Fruit fly (Drosophila melanogaster) whole organism, embryonic: ENCODE data around the gene Ir75d.
A peak's percentile ranks its signal among the peaks of the same experiment; 100 is the strongest.

Source experiments
- Aef1 ChIP-seq: fragments of 200-800 bp; sonication (Bioruptor generic); IDR thresholded peaks from 3 replicates; pipeline ENCODE4 v1.3.6; 2022; ENCODE audit warnings: missing biosample characterization, missing genetic modification characterization
- Atf3 ChIP-seq: fragments of 200-800 bp; sonication (Bioruptor generic); optimal IDR thresholded peaks from 3 replicates; lab custom pipeline; 2016; ENCODE audit warnings: missing biosample characterization, missing genetic modification characterization
- CG1233 ChIP-seq: fragments of 200-800 bp; sonication (Bioruptor generic); optimal IDR thresholded peaks from 4 replicates; lab custom pipeline; 2018; ENCODE audit warnings: missing biosample characterization, mild to moderate bottlenecking, missing genetic modification characterization
- CG16813 ChIP-seq: fragments of 200-800 bp; sonication (Bioruptor generic); IDR thresholded peaks from 3 replicates; pipeline ENCODE4 v1.3.6; 2022; ENCODE audit warnings: missing biosample characterization, missing genetic modification characterization; ENCODE audit not compliant: partially characterized antibody
- CG17361 ChIP-seq: fragments of 200-800 bp; sonication (Bioruptor generic); IDR thresholded peaks from 3 replicates; pipeline ENCODE4 v1.3.6; 2022; ENCODE audit warnings: missing biosample characterization, missing genetic modification characterization
- CG4617 ChIP-seq: fragments of 200-800 bp; sonication (Bioruptor generic); optimal IDR thresholded peaks from 3 replicates; lab custom pipeline; 2016; ENCODE audit warnings: missing biosample characterization, missing genetic modification characterization, borderline replicate concordance
- CG6254 ChIP-seq: fragments of 200-800 bp; sonication (Bioruptor generic); optimal IDR thresholded peaks from 3 replicates; lab custom pipeline; 2017; ENCODE audit warnings: mild to moderate bottlenecking, missing biosample characterization, missing genetic modification reagents, missing genetic modification characterization
- CG6272 ChIP-seq: fragments of 200-800 bp; sonication (Bioruptor generic); IDR thresholded peaks from 2 replicates; pipeline ENCODE4 v1.3.6; 2022; ENCODE audit warnings: missing biosample characterization, missing genetic modification characterization
- CG6765 ChIP-seq: fragments of 200-800 bp; sonication (Bioruptor generic); optimal IDR thresholded peaks from 3 replicates; lab custom pipeline; 2017; ENCODE audit warnings: missing biosample characterization, mild to moderate bottlenecking, missing genetic modification characterization
- CG7271 ChIP-seq: fragments of 200-800 bp; sonication (Bioruptor generic); optimal IDR thresholded peaks from 2 replicates; lab custom pipeline; 2018; ENCODE audit warnings: missing biosample characterization, mild to moderate bottlenecking, missing genetic modification characterization, moderate library complexity
- CG8765 ChIP-seq: fragments of 200-800 bp; sonication (Bioruptor generic); IDR thresholded peaks from 2 replicates; pipeline ENCODE4 v1.3.6; 2022; ENCODE audit warnings: missing biosample characterization, missing genetic modification characterization
- Deaf1 ChIP-seq: fragments of 200-800 bp; optimal IDR thresholded peaks from 3 replicates; lab custom pipeline; 2019; ENCODE audit warnings: missing biosample characterization, mild to moderate bottlenecking, missing genetic modification characterization, moderate library complexity
- Dll ChIP-seq: fragments of 200-800 bp; sonication (Bioruptor generic); IDR thresholded peaks from 4 replicates; pipeline ENCODE4 v1.3.6; 2022; ENCODE audit warnings: missing biosample characterization, missing genetic modification characterization; ENCODE audit not compliant: partially characterized antibody
- E2f1 ChIP-seq: fragments of 200-800 bp; sonication (Bioruptor generic); IDR thresholded peaks from 2 replicates; pipeline ENCODE4 v1.3.6; 2022; ENCODE audit warnings: missing biosample characterization, missing genetic modification characterization
- E2f2 ChIP-seq: fragments of 200-800 bp; sonication (Bioruptor generic); IDR thresholded peaks from 2 replicates; pipeline ENCODE4 v1.3.6; 2022; ENCODE audit warnings: missing biosample characterization, missing genetic modification characterization
- Ets65A ChIP-seq: fragments of 200-800 bp; sonication (Bioruptor generic); peaks from one replicate; lab custom pipeline; 2016; ENCODE audit warnings: missing biosample characterization, missing genetic modification characterization
- MBD-R2 ChIP-seq: fragments of 200-800 bp; sonication (Bioruptor generic); IDR thresholded peaks from 2 replicates; pipeline ENCODE4 v1.3.6; 2022; ENCODE audit warnings: missing biosample characterization, missing genetic modification characterization
- MESR4 ChIP-seq: fragments of 200-800 bp; sonication (Bioruptor generic); optimal IDR thresholded peaks from 2 replicates; lab custom pipeline; 2018; ENCODE audit warnings: missing biosample characterization, mild to moderate bottlenecking, missing genetic modification characterization, moderate library complexity
- Myb ChIP-seq: fragments of 200-800 bp; sonication (Bioruptor generic); optimal IDR thresholded peaks from 2 replicates; lab custom pipeline; 2016; ENCODE audit warnings: missing biosample characterization, missing genetic modification characterization
- Neu2 ChIP-seq: fragments of 200-800 bp; sonication (Bioruptor generic); optimal IDR thresholded peaks from 3 replicates; lab custom pipeline; 2016; ENCODE audit warnings: missing biosample characterization, missing genetic modification characterization, borderline replicate concordance
- Opbp ChIP-seq: fragments of 200-800 bp; sonication (Bioruptor generic); IDR thresholded peaks from 3 replicates; pipeline ENCODE4 v1.3.6; 2022; ENCODE audit warnings: missing biosample characterization, missing genetic modification characterization; ENCODE audit not compliant: partially characterized antibody
- Spps ChIP-seq: fragments of 200-800 bp; sonication (Bioruptor generic); optimal IDR thresholded peaks from 2 replicates; lab custom pipeline; 2018; ENCODE audit warnings: missing biosample characterization, mild to moderate bottlenecking, missing genetic modification characterization
- Sry-δ ChIP-seq: fragments of 200-800 bp; sonication (Bioruptor generic); optimal IDR thresholded peaks from 2 replicates; lab custom pipeline; 2016; ENCODE audit warnings: missing biosample characterization, missing genetic modification characterization
- YL-1 ChIP-seq: fragments of 200-800 bp; sonication (Bioruptor generic); optimal IDR thresholded peaks from 3 replicates; lab custom pipeline; 2017; ENCODE audit warnings: missing biosample characterization, mild to moderate bottlenecking, missing genetic modification characterization
- ato ChIP-seq: fragments of 200-800 bp; sonication (Bioruptor generic); IDR thresholded peaks from 2 replicates; pipeline ENCODE4 v1.3.6; 2022; ENCODE audit warnings: missing biosample characterization, missing genetic modification characterization; ENCODE audit not compliant: partially characterized antibody
- bbx ChIP-seq: fragments of 200-800 bp; sonication (Bioruptor generic); IDR thresholded peaks from 2 replicates; pipeline ENCODE4 v1.3.6; 2022; ENCODE audit warnings: missing biosample characterization, missing genetic modification characterization; ENCODE audit not compliant: partially characterized antibody
- chinmo ChIP-seq: fragments of 200-800 bp; sonication (Bioruptor generic); IDR thresholded peaks from 4 replicates; pipeline ENCODE4 v1.3.6; 2022; ENCODE audit warnings: missing biosample characterization, missing genetic modification characterization; ENCODE audit not compliant: partially characterized antibody
- croc ChIP-seq: fragments of 200-800 bp; sonication (Bioruptor generic); conservative IDR thresholded peaks from 3 replicates; pipeline ENCODE4 v1.3.6; 2022; ENCODE audit warnings: missing biosample characterization, missing genetic modification characterization
- emc ChIP-seq: fragments of 200-800 bp; sonication (Bioruptor generic); optimal IDR thresholded peaks from 2 replicates; lab custom pipeline; 2016; ENCODE audit warnings: missing biosample characterization, missing genetic modification characterization
- ftz-f1 ChIP-seq: fragments of 200-800 bp; sonication (Bioruptor generic); optimal IDR thresholded peaks from 2 replicates; lab custom pipeline; 2016; ENCODE audit warnings: missing biosample characterization, missing genetic modification characterization
- gce ChIP-seq: fragments of 200-800 bp; sonication (Bioruptor generic); IDR thresholded peaks from 3 replicates; pipeline ENCODE4 v1.3.6; 2022; ENCODE audit warnings: missing biosample characterization, missing genetic modification characterization
- gem ChIP-seq: fragments of 200-800 bp; sonication (Bioruptor generic); optimal IDR thresholded peaks from 2 replicates; lab custom pipeline; 2019; ENCODE audit warnings: missing biosample characterization, mild to moderate bottlenecking, missing genetic modification characterization, moderate library complexity
- inv ChIP-seq: fragments of 200-800 bp; sonication (Bioruptor generic); IDR thresholded peaks from 2 replicates; pipeline ENCODE4 v1.3.6; 2022; ENCODE audit warnings: missing biosample characterization, missing genetic modification characterization; ENCODE audit not compliant: partially characterized antibody
- kay ChIP-seq: fragments of 200-800 bp; sonication (Bioruptor generic); optimal IDR thresholded peaks from 2 replicates; lab custom pipeline; 2016; ENCODE audit warnings: missing biosample characterization, missing genetic modification characterization
- mam ChIP-seq: fragments of 200-800 bp; sonication (Bioruptor generic); optimal IDR thresholded peaks from 3 replicates; lab custom pipeline; 2016; ENCODE audit warnings: missing biosample characterization, missing genetic modification characterization
- mld ChIP-seq: fragments of 200-800 bp; sonication (Bioruptor generic); IDR thresholded peaks from 3 replicates; pipeline ENCODE4 v1.3.6; 2022; ENCODE audit warnings: missing biosample characterization, missing genetic modification characterization; ENCODE audit not compliant: partially characterized antibody
- nerfin-2 ChIP-seq: fragments of 200-800 bp; sonication (Bioruptor generic); IDR thresholded peaks from 2 replicates; pipeline ENCODE4 v1.3.6; 2022; ENCODE audit warnings: missing biosample characterization, missing genetic modification characterization; ENCODE audit not compliant: partially characterized antibody
- nmo ChIP-seq: fragments of 200-800 bp; sonication (Bioruptor generic); optimal IDR thresholded peaks from 2 replicates; lab custom pipeline; 2018; ENCODE audit warnings: missing biosample characterization, mild to moderate bottlenecking, missing genetic modification characterization, moderate library complexity
- pfk ChIP-seq: fragments of 200-800 bp; sonication (Bioruptor generic); optimal IDR thresholded peaks from 2 replicates; lab custom pipeline; 2018; ENCODE audit warnings: missing biosample characterization, mild to moderate bottlenecking, missing genetic modification characterization, moderate library complexity
- phol ChIP-seq: fragments of 200-800 bp; sonication (Bioruptor generic); optimal IDR thresholded peaks from 3 replicates; lab custom pipeline; 2018; ENCODE audit warnings: missing biosample characterization, mild to moderate bottlenecking, missing genetic modification characterization, moderate library complexity
- pzg ChIP-seq: fragments of 200-800 bp; sonication (Bioruptor generic); optimal IDR thresholded peaks from 3 replicates; lab custom pipeline; 2018; ENCODE audit warnings: missing biosample characterization, mild to moderate bottlenecking, missing genetic modification characterization, moderate library complexity
- row ChIP-seq: fragments of 200-800 bp; sonication (Bioruptor generic); IDR thresholded peaks from 3 replicates; pipeline ENCODE4 v1.3.6; 2022; ENCODE audit warnings: missing biosample characterization, missing genetic modification characterization
- trem ChIP-seq: fragments of 200-800 bp; optimal IDR thresholded peaks from 3 replicates; lab custom pipeline; 2019; ENCODE audit warnings: missing biosample characterization, mild to moderate bottlenecking, missing genetic modification characterization, moderate library complexity
- trh ChIP-seq: fragments of 200-800 bp; sonication (Bioruptor generic); optimal IDR thresholded peaks from 2 replicates; lab custom pipeline; 2016; ENCODE audit warnings: missing biosample characterization, missing genetic modification characterization
- vnd ChIP-seq: fragments of 200-800 bp; sonication (Bioruptor generic); IDR thresholded peaks from 3 replicates; pipeline ENCODE4 v1.3.6; 2022; ENCODE audit warnings: missing biosample characterization, missing genetic modification characterization; ENCODE audit not compliant: partially characterized antibody
- vvl ChIP-seq: fragments of 200-800 bp; sonication (Bioruptor generic); IDR thresholded peaks from 2 replicates; pipeline ENCODE4 v1.3.6; 2022; ENCODE audit warnings: missing biosample characterization, missing genetic modification characterization
- wek ChIP-seq: fragments of 200-800 bp; sonication (Bioruptor generic); optimal IDR thresholded peaks from 3 replicates; lab custom pipeline; 2018; ENCODE audit warnings: missing biosample characterization, mild to moderate bottlenecking, missing genetic modification characterization, moderate library complexity

Ir75d gene

DNA sequence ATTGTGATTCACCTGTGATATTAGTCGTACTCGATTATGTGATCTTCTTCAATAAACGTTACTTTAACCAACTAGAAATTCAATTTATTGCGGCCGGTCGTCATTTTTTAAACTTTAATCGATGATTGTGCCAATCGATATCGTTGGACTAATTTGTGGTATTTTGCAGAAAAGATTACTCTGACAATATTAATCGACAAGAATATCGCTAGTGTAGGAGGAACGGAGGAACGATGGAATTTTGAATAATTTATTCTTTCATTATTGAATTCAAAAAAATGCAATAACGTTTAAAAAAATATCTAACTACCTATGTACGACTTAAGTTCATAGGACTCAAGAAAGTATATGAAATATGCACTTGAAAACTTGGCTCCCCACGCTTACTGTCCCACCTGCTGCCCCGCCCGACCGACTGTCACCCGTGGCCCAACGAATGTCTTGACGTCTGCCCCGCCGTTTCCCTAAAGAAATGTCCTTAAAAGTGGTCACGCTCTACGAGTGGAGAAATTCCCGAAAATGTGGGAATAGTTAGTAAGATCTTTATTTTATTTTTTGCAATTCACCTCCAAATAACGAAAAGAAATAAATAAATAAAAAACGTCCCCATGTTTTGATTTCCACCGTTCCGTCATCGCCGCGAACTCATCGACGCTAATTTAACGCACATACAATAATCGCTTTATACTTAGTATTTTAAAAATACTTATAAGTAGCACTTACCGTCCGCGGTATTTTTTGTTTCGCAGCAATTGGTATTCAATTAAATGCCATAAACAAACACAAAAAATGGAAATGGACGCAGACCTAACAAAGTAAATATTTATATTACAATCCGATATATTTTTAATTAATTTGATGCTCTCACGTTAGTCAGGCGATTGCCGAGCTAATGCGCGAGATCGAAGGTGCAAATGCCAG, 45.3 kb downstream of the Ir75d start, which contains the start of gene CG14074:
TSS of gene CG14074 (plus strand) at position 779 of the 921 bp plus-strand sequence.
- TF ChIP-seq wek (GFP tag; lab: Kevin White, UChicago) (peak; percentile 73), mam (GFP tag; lab: Kevin White, UChicago) (no peak), kay (GFP tag; lab: Kevin White, UChicago) (no peak), trh (no peak), Spps (no peak), CG16813 (GFP tag; lab: Robert Waterston, UW) (peak; percentile 72), phol (tag; lab: Kevin White, UChicago) (peak; percentile 6), nerfin-2 (GFP tag; lab: Robert Waterston, UW) (peak; percentile 64), trem (tag; lab: Kevin White, UChicago) (no peak), ftz-f1 (GFP tag; lab: Kevin White, UChicago) (no peak), CG6272 (no peak), CG8765 (GFP tag; lab: Robert Waterston, UW) (no peak), Atf3 (GFP tag; lab: Kevin White, UChicago) (no peak), gce (GFP tag; lab: Robert Waterston, UW) (no peak), vvl (GFP tag; lab: Robert Waterston, UW) (peak; percentile 60), pfk (GFP tag; lab: Kevin White, UChicago) (peak; percentile 90), Sry-δ (GFP tag; lab: Kevin White, UChicago) (peak; percentile 44), mld (GFP tag; lab: Robert Waterston, UW) (no peak), E2f2 (GFP tag; lab: Robert Waterston, UW) (peak; percentile 84), Aef1 (no peak), E2f1 (GFP tag; lab: Robert Waterston, UW) (no peak), row (peak; percentile 45; the same call in 2 of the 3 replicates), CG6254 (GFP tag; lab: Kevin White, UChicago) (no peak), CG7271 (tag; lab: Kevin White, UChicago) (peak; percentile 4), gem (tag; lab: Kevin White, UChicago) (no peak), pzg (GFP tag; lab: Kevin White, UChicago) (peak; percentile 48), inv (GFP tag; lab: Robert Waterston, UW) (peak; percentile 57), emc (GFP tag; lab: Kevin White, UChicago) (no peak), MBD-R2 (GFP tag; lab: Robert Waterston, UW) (peak; percentile 56), croc (GFP tag; lab: Robert Waterston, UW) (no peak), Dll (GFP tag; lab: Robert Waterston, UW) (peak; percentile 63; the same call in 1 of the 4 replicates), Neu2 (GFP tag; lab: Kevin White, UChicago) (no peak), vnd (GFP tag; lab: Robert Waterston, UW) (peak; percentile 42; the same call in 1 of the 3 replicates), bbx (peak; percentile 81), Opbp (GFP tag; lab: Robert Waterston, UW) (peak; percentile 78; the same call in 2 of the 3 replicates), CG1233 (GFP tag; lab: Kevin White, UChicago) (no peak), CG6765 (no peak), Deaf1 (tag; lab: Kevin White, UChicago) (no peak), ato (GFP tag; lab: Robert Waterston, UW) (peak; percentile 69; the same call in 1 of the 2 replicates), chinmo (GFP tag; lab: Robert Waterston, UW) (peak; percentile 61; the same call in 2 of the 4 replicates), Myb (peak; percentile 30), CG4617 (peak; percentile 13), MESR4 (peak; percentile 47), CG17361 (GFP tag; lab: Robert Waterston, UW) (0 out of 3 replicates have a peak, but pooled peaks have one; percentile 36), nmo (GFP tag; lab: Kevin White, UChicago) (no peak), YL-1 (GFP tag; lab: Kevin White, UChicago) (no peak), Ets65A (peak; percentile 43)
